Fruit fly (Drosophila melanogaster) whole organism, embryonic: Measurements from ENCODE around the gene CG5235.

Source experiments
- CG11398 ChIP-seq: fragments of 200-800 bp; sonication (Bioruptor generic); optimal IDR thresholded peaks from 2 replicates; lab custom pipeline; 2016; ENCODE audit warnings: missing biosample characterization, missing genetic modification characterization
- CG12071 ChIP-seq: fragments of 200-800 bp; sonication (Bioruptor generic); optimal IDR thresholded peaks from 3 replicates; lab custom pipeline; 2018; ENCODE audit warnings: missing biosample characterization, mild to moderate bottlenecking, missing genetic modification characterization
- CG12744 ChIP-seq: fragments of 200-800 bp; sonication (Bioruptor generic); optimal IDR thresholded peaks from 2 replicates; lab custom pipeline; 2016; ENCODE audit warnings: missing biosample characterization, missing genetic modification characterization
- CG14710 ChIP-seq: fragments of 200-800 bp; sonication (Bioruptor generic); optimal IDR thresholded peaks from 3 replicates; lab custom pipeline; 2019; ENCODE audit warnings: missing biosample characterization, mild to moderate bottlenecking, missing genetic modification characterization, moderate library complexity
- CG1792 ChIP-seq: fragments of 200-800 bp; sonication (Bioruptor generic); optimal IDR thresholded peaks from 2 replicates; lab custom pipeline; 2016; ENCODE audit warnings: missing biosample characterization, missing genetic modification characterization
- CG2199 ChIP-seq: fragments of 200-800 bp; sonication (Bioruptor generic); IDR thresholded peaks from 3 replicates; pipeline ENCODE4 v1.3.6; 2022; ENCODE audit warnings: missing biosample characterization, missing genetic modification characterization
- CG2202 ChIP-seq: fragments of 200-800 bp; sonication (Bioruptor generic); optimal IDR thresholded peaks from 2 replicates; lab custom pipeline; 2018; ENCODE audit warnings: missing biosample characterization, mild to moderate bottlenecking, missing genetic modification characterization
- CG2889 ChIP-seq: fragments of 200-800 bp; sonication (Bioruptor generic); IDR thresholded peaks from 3 replicates; pipeline ENCODE4 v1.3.6; 2022; ENCODE audit warnings: missing biosample characterization, missing genetic modification characterization
- CG32772 ChIP-seq: fragments of 200-800 bp; sonication (Bioruptor generic); IDR thresholded peaks from 2 replicates; pipeline ENCODE4 v1.3.6; 2022; ENCODE audit warnings: missing biosample characterization, missing genetic modification characterization
- CG3838 ChIP-seq: fragments of 200-800 bp; sonication (Bioruptor generic); optimal IDR thresholded peaks from 3 replicates; lab custom pipeline; 2016; ENCODE audit warnings: missing biosample characterization, missing genetic modification characterization
- CG4424 ChIP-seq: fragments of 200-800 bp; sonication (Bioruptor generic); optimal IDR thresholded peaks from 3 replicates; lab custom pipeline; 2016; ENCODE audit warnings: missing biosample characterization, missing genetic modification characterization
- CG8281 ChIP-seq: fragments of 200-800 bp; sonication (Bioruptor generic); optimal IDR thresholded peaks from 2 replicates; lab custom pipeline; 2018; ENCODE audit warnings: missing biosample characterization, mild to moderate bottlenecking, missing genetic modification characterization, moderate library complexity
- CG9817 ChIP-seq: fragments of 200-800 bp; sonication (Bioruptor generic); optimal IDR thresholded peaks from 2 replicates; lab custom pipeline; 2018; ENCODE audit warnings: missing biosample characterization, mild to moderate bottlenecking, missing genetic modification characterization, moderate library complexity
- CTCF ChIP-seq: fragments of 200-800 bp; sonication (Bioruptor generic); optimal IDR thresholded peaks from 2 replicates; lab custom pipeline; 2017; ENCODE audit warnings: missing biosample characterization, mild to moderate bottlenecking, missing genetic modification characterization, moderate library complexity
- CkIIα-i1 ChIP-seq: fragments of 200-800 bp; sonication (Bioruptor generic); IDR thresholded peaks from 2 replicates; pipeline ENCODE4 v1.3.6; 2022; ENCODE audit warnings: missing biosample characterization, missing genetic modification characterization
- Drgx ChIP-seq: fragments of 200-800 bp; sonication (Bioruptor generic); IDR thresholded peaks from 2 replicates; pipeline ENCODE4 v1.3.6; 2022; ENCODE audit warnings: missing biosample characterization, missing genetic modification characterization
- E2f1 ChIP-seq: fragments of 200-800 bp; sonication (Bioruptor generic); IDR thresholded peaks from 2 replicates; pipeline ENCODE4 v1.3.6; 2022; ENCODE audit warnings: missing biosample characterization, missing genetic modification characterization
- Ets65A ChIP-seq: fragments of 200-800 bp; sonication (Bioruptor generic); peaks from one replicate; lab custom pipeline; 2016; ENCODE audit warnings: missing biosample characterization, missing genetic modification characterization
- GATAe ChIP-seq: fragments of 200-800 bp; sonication (Bioruptor generic); conservative IDR thresholded peaks from 2 replicates; pipeline ENCODE4 v1.3.6; 2022; ENCODE audit warnings: missing biosample characterization, missing genetic modification characterization
- HLH4C ChIP-seq: fragments of 200-800 bp; sonication (Bioruptor generic); IDR thresholded peaks from 3 replicates; pipeline ENCODE4 v1.3.6; 2022; ENCODE audit warnings: missing biosample characterization, missing genetic modification characterization; ENCODE audit not compliant: partially characterized antibody
- Hand ChIP-seq: fragments of 200-800 bp; sonication (Bioruptor generic); optimal IDR thresholded peaks from 2 replicates; lab custom pipeline; 2017; ENCODE audit warnings: mild to moderate bottlenecking, missing biosample characterization, missing genetic modification reagents, missing genetic modification characterization
- Hmr ChIP-seq: fragments of 200-800 bp; sonication (Bioruptor generic); optimal IDR thresholded peaks from 3 replicates; lab custom pipeline; 2017; ENCODE audit warnings: mild to moderate bottlenecking, missing biosample characterization, missing genetic modification reagents, missing genetic modification characterization
- Lim3 ChIP-seq: fragments of 200-800 bp; sonication (Bioruptor generic); IDR thresholded peaks from 2 replicates; pipeline ENCODE4 v1.3.6; 2022; ENCODE audit warnings: missing biosample characterization, missing genetic modification characterization
- MBD-R2 ChIP-seq: fragments of 200-800 bp; sonication (Bioruptor generic); IDR thresholded peaks from 2 replicates; pipeline ENCODE4 v1.3.6; 2022; ENCODE audit warnings: missing biosample characterization, missing genetic modification characterization
- Med ChIP-seq: fragments of 200-800 bp; sonication (Bioruptor generic); peaks from one replicate; lab custom pipeline; 2016; ENCODE audit warnings: missing biosample characterization, missing genetic modification characterization, mild to moderate bottlenecking, inconsistent platforms, moderate library complexity
- Nf-YA ChIP-seq: fragments of 200-800 bp; sonication (Bioruptor generic); IDR thresholded peaks from 2 replicates; pipeline ENCODE4 v1.3.6; 2022; ENCODE audit warnings: missing biosample characterization, missing genetic modification characterization
- Nf-YB ChIP-seq: fragments of 200-800 bp; sonication (Bioruptor generic); optimal IDR thresholded peaks from 3 replicates; lab custom pipeline; 2019; ENCODE audit warnings: missing biosample characterization, mild to moderate bottlenecking, missing genetic modification characterization, moderate library complexity
- Optix ChIP-seq: fragments of 200-800 bp; sonication (Bioruptor generic); IDR thresholded peaks from 3 replicates; pipeline ENCODE4 v1.3.6; 2022; ENCODE audit warnings: missing biosample characterization, missing genetic modification characterization
- PHDP ChIP-seq: fragments of 200-800 bp; sonication (Bioruptor generic); optimal IDR thresholded peaks from 3 replicates; lab custom pipeline; 2018; ENCODE audit warnings: missing biosample characterization, mild to moderate bottlenecking, missing genetic modification characterization, moderate library complexity
- Xrp1 ChIP-seq: fragments of 200-800 bp; sonication (Bioruptor generic); IDR thresholded peaks from 2 replicates; pipeline ENCODE4 v1.3.6; 2022; ENCODE audit warnings: missing biosample characterization, missing genetic modification characterization
- YL-1 ChIP-seq: fragments of 200-800 bp; sonication (Bioruptor generic); optimal IDR thresholded peaks from 3 replicates; lab custom pipeline; 2017; ENCODE audit warnings: missing biosample characterization, mild to moderate bottlenecking, missing genetic modification characterization
- aop ChIP-seq: fragments of 200-800 bp; sonication (Bioruptor generic); IDR thresholded peaks from 2 replicates; pipeline ENCODE4 v1.3.6; 2022; ENCODE audit warnings: missing biosample characterization, missing genetic modification characterization
- chm ChIP-seq: fragments of 200-800 bp; sonication (Bioruptor generic); IDR thresholded peaks from 2 replicates; pipeline ENCODE4 v1.3.6; 2022; ENCODE audit warnings: missing biosample characterization, missing genetic modification characterization
- dmrt11E ChIP-seq: fragments of 200-800 bp; sonication (Bioruptor generic); optimal IDR thresholded peaks from 3 replicates; lab custom pipeline; 2018; ENCODE audit warnings: missing biosample characterization, mild to moderate bottlenecking, missing genetic modification characterization, moderate library complexity
- gro ChIP-seq: fragments of 200-800 bp; sonication (Bioruptor generic); optimal IDR thresholded peaks from 2 replicates; lab custom pipeline; 2016; ENCODE audit warnings: missing biosample characterization, missing genetic modification characterization
- h ChIP-seq: fragments of >200 bp; optimal IDR thresholded peaks from 2 replicates; lab custom pipeline; 2017
- kah ChIP-seq: fragments of 200-800 bp; sonication (Bioruptor generic); optimal IDR thresholded peaks from 2 replicates; lab custom pipeline; 2018; ENCODE audit warnings: missing biosample characterization, mild to moderate bottlenecking, missing genetic modification characterization
- ken ChIP-seq: fragments of 200-800 bp; sonication (Bioruptor generic); IDR thresholded peaks from 3 replicates; pipeline ENCODE4 v1.3.6; 2022; ENCODE audit warnings: missing biosample characterization, missing genetic modification characterization
- klu ChIP-seq: fragments of 200-800 bp; sonication (Bioruptor generic); IDR thresholded peaks from 2 replicates; pipeline ENCODE4 v1.3.6; 2022; ENCODE audit warnings: missing biosample characterization, missing genetic modification characterization
- lab ChIP-seq: fragments of 200-800 bp; sonication (Bioruptor generic); optimal IDR thresholded peaks from 3 replicates; lab custom pipeline; 2017; ENCODE audit warnings: missing biosample characterization, missing genetic modification characterization, mild to moderate bottlenecking, moderate library complexity, missing genetic modification reagents
- lilli ChIP-seq: fragments of 200-800 bp; sonication (Bioruptor generic); optimal IDR thresholded peaks from 3 replicates; lab custom pipeline; 2016; ENCODE audit warnings: missing biosample characterization, missing genetic modification characterization
- mld ChIP-seq: fragments of 200-800 bp; sonication (Bioruptor generic); IDR thresholded peaks from 3 replicates; pipeline ENCODE4 v1.3.6; 2022; ENCODE audit warnings: missing biosample characterization, missing genetic modification characterization; ENCODE audit not compliant: partially characterized antibody
- nerfin-1 ChIP-seq: fragments of 200-800 bp; sonication (Bioruptor generic); optimal IDR thresholded peaks from 3 replicates; lab custom pipeline; 2019; ENCODE audit warnings: missing biosample characterization, mild to moderate bottlenecking, missing genetic modification characterization, moderate library complexity
- nerfin-2 ChIP-seq: fragments of 200-800 bp; sonication (Bioruptor generic); IDR thresholded peaks from 2 replicates; pipeline ENCODE4 v1.3.6; 2022; ENCODE audit warnings: missing biosample characterization, missing genetic modification characterization; ENCODE audit not compliant: partially characterized antibody
- nom ChIP-seq: fragments of 200-800 bp; sonication (Bioruptor generic); optimal IDR thresholded peaks from 2 replicates; lab custom pipeline; 2017; ENCODE audit warnings: missing biosample characterization, missing genetic modification characterization, mild to moderate bottlenecking, moderate library complexity, missing genetic modification reagents
- ranshi ChIP-seq: fragments of 200-800 bp; sonication (Bioruptor generic); IDR thresholded peaks from 2 replicates; pipeline ENCODE4 v1.3.6; 2022; ENCODE audit warnings: missing biosample characterization, missing genetic modification characterization
- scrt ChIP-seq: fragments of 200-800 bp; sonication (Bioruptor generic); optimal IDR thresholded peaks from 2 replicates; lab custom pipeline; 2018; ENCODE audit warnings: missing biosample characterization, mild to moderate bottlenecking, missing genetic modification characterization, moderate library complexity
- seq ChIP-seq: fragments of 200-800 bp; sonication (Bioruptor generic); IDR thresholded peaks from 2 replicates; pipeline ENCODE4 v1.3.6; 2022; ENCODE audit warnings: missing biosample characterization, missing genetic modification characterization
- sima ChIP-seq: fragments of 200-800 bp; sonication (Bioruptor generic); optimal IDR thresholded peaks from 2 replicates; lab custom pipeline; 2016; ENCODE audit warnings: missing biosample characterization, missing genetic modification characterization
- tap ChIP-seq: fragments of 200-800 bp; optimal IDR thresholded peaks from 3 replicates; lab custom pipeline; 2019; ENCODE audit warnings: missing biosample characterization, mild to moderate bottlenecking, missing genetic modification characterization, moderate library complexity
- tll ChIP-seq, 2 experiments: fragments of 200-800 bp in 1 of 2; fragments of >200 bp in 1 of 2; sonication (Bioruptor generic) in 1 of 2; optimal IDR thresholded peaks; 2 replicates each; lab custom pipeline; 2017 to 2019; ENCODE audit warnings: missing biosample characterization in 2 of 2, missing genetic modification characterization in 2 of 2, mild to moderate bottlenecking in 1 of 2, moderate library complexity in 1 of 2

CG5235 gene

dm6 chr3L:16128481-16128972, 38.3 kb upstream of the CG5235 start, which contains the start of gene Pgm1 (continued):
- peak; percentile 94 for TF ChIP-seq gro (GFP tag; lab: Kevin White, UChicago)
- peak; percentile 66; the same call in 1 of the 2 replicates for TF ChIP-seq ranshi (GFP tag; lab: Robert Waterston, UW)
- TF ChIP-seq Drgx (GFP tag; lab: Robert Waterston, UW), result peak; percentile 82
- peak; percentile 54 for TF ChIP-seq CG2202
- TF ChIP-seq nom (GFP tag; lab: Kevin White, UChicago), result peak; percentile 83
- TF ChIP-seq CTCF (GFP tag; lab: Kevin White, UChicago), result no peak
- peak; percentile 63 for TF ChIP-seq CG32772
- no peak for TF ChIP-seq aop
- TF ChIP-seq YL-1 (GFP tag; lab: Kevin White, UChicago), result peak; percentile 61
- peak; percentile 87 for TF ChIP-seq lab (GFP tag; lab: Kevin White, UChicago)
- no peak for TF ChIP-seq CkIIα-i1 (GFP tag; lab: Robert Waterston, UW)
- TF ChIP-seq CG9817 (tag; lab: Kevin White, UChicago), result peak; percentile 80
- TF ChIP-seq CG4424 (GFP tag; lab: Kevin White, UChicago), result peak; percentile 82
- TF ChIP-seq CG12071 (GFP tag; lab: Kevin White, UChicago), result peak; percentile 87
- peak; percentile 83 for TF ChIP-seq Optix (GFP tag; lab: Robert Waterston, UW)
- peak; percentile 94 for TF ChIP-seq lilli (GFP tag; lab: Kevin White, UChicago)
- peak; percentile 55 for TF ChIP-seq CG3838 (GFP tag; lab: Kevin White, UChicago)
- TF ChIP-seq CG2199 (GFP tag; lab: Robert Waterston, UW), result no peak
- TF ChIP-seq CG1792 (GFP tag; lab: Kevin White, UChicago), result peak; percentile 83
- TF ChIP-seq CG12744 (GFP tag; lab: Kevin White, UChicago), result peak; percentile 82
- peak; percentile 21; the same call in 1 of the 2 replicates for TF ChIP-seq Lim3 (GFP tag; lab: Robert Waterston, UW)
- TF ChIP-seq GATAe (GFP tag; lab: Robert Waterston, UW), result peak; percentile 89
- peak; percentile 70 for TF ChIP-seq sima (GFP tag; lab: Kevin White, UChicago)
- peak; percentile 45 for TF ChIP-seq CG14710
- no peak for TF ChIP-seq CG8281 (tag; lab: Kevin White, UChicago)
- peak; percentile 65 for TF ChIP-seq Nf-YB (GFP tag; lab: Kevin White, UChicago)
- TF ChIP-seq tap, result no peak
- peak; percentile 77 for TF ChIP-seq Hand (GFP tag; lab: Kevin White, UChicago)
- peak; percentile 64; the same call in 1 of the 2 replicates for TF ChIP-seq MBD-R2
- TF ChIP-seq kah (GFP tag; lab: Kevin White, UChicago), result peak; percentile 50
- TF ChIP-seq nerfin-2 (GFP tag; lab: Robert Waterston, UW), result no peak
- TF ChIP-seq nerfin-1, result peak; percentile 76
- TF ChIP-seq CG2889 (GFP tag; lab: Robert Waterston, UW), result peak; percentile 69; the same call in 2 of the 3 replicates
- peak; percentile 84 for TF ChIP-seq Xrp1 (GFP tag; lab: Robert Waterston, UW)
- TF ChIP-seq tll (GFP tag; optimal IDR thresholded peaks at IDR 0.05; lab: Kevin White, UChicago), result peak in 1 of 2 experiments; percentile 74
- no peak for TF ChIP-seq h
- TF ChIP-seq chm, result 0 out of 2 replicates have a peak, but pooled peaks have one; percentile 45
- peak; percentile 73; the same call in 2 of the 3 replicates for TF ChIP-seq ken
- peak; percentile 54; the same call in 1 of the 2 replicates for TF ChIP-seq Nf-YA (GFP tag; lab: Robert Waterston, UW)
- peak; percentile 86 for TF ChIP-seq PHDP (tag; lab: Kevin White, UChicago)
- 0 out of 2 replicates have a peak, but pooled peaks have one; percentile 28 for TF ChIP-seq klu
- TF ChIP-seq seq (GFP tag; lab: Robert Waterston, UW), result peak; percentile 70
- TF ChIP-seq E2f1 (GFP tag; lab: Robert Waterston, UW), result peak; percentile 74
- TF ChIP-seq Med (GFP tag; lab: Kevin White, UChicago), result peak; percentile 98
- peak; percentile 98 for TF ChIP-seq Ets65A (GFP tag; lab: Kevin White, UChicago)
- peak; percentile 87 for TF ChIP-seq CG11398 (GFP tag; lab: Kevin White, UChicago)
- TF ChIP-seq HLH4C, result 0 out of 3 replicates have a peak, but pooled peaks have one; percentile 6
- no peak for TF ChIP-seq mld
- TF ChIP-seq Hmr (GFP tag; lab: Kevin White, UChicago), result peak; percentile 85
- peak; percentile 80 for TF ChIP-seq scrt (GFP tag; lab: Kevin White, UChicago)
- peak; percentile 69 for TF ChIP-seq dmrt11E (tag; lab: Kevin White, UChicago)
